Worm (Caenorhabditis elegans): ENCODE data around the gene mec-14.
A peak's percentile ranks its signal among the peaks of the same experiment; 100 is the strongest.

DNA sequence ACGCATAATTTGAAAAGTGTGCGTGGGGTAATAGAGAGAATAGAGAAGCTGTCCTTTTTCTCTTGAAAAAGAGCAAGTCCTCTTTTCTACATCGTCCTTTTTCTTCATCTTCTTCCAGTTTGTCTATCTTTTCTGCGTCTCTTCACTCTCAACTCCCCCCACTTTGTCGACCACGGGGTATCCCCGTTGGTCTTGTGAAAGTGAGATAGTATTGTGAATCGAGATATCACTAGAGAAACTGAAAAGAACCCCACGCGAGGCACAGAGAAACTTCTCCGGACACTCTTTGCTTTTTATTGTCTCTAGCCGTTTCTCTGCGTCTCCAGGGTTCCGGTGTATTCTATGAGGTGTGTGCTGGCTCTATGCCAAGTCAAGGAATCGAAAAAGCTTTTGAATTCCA is 37.2 kb downstream of the mec-14 start:
- TF ChIP-seq ama-1 (optimal IDR thresholded peaks at IDR 0.05), result peak; percentile 90
- TF ChIP-seq sdz-12 (GFP tag; optimal IDR thresholded peaks at IDR 0.05), result no peak
- TF ChIP-seq aha-1 (tag), result peak; percentile 93
- TF ChIP-seq attf-4 (tag; optimal IDR thresholded peaks at IDR 0.05), result no peak
- TF ChIP-seq lin-13 (GFP tag; optimal IDR thresholded peaks at IDR 0.05), result no peak
- peak; percentile 93 for TF ChIP-seq nhr-48 (tag; optimal IDR thresholded peaks at IDR 0.05)
- no peak for TF ChIP-seq ceh-62 (tag; optimal IDR thresholded peaks at IDR 0.05)
- peak; percentile 83 for TF ChIP-seq nhr-25 (tag; optimal IDR thresholded peaks at IDR 0.05; ENCODE audit: borderline replicate concordance, insufficient read depth)
- TF ChIP-seq F44E2.7 (GFP tag; IDR thresholded peaks at IDR 0.05), result no peak
- TF ChIP-seq snpc-1.2 (GFP tag; IDR thresholded peaks at IDR 0.05), result no peak
- peak; percentile 54 for TF ChIP-seq nhr-76 (tag; optimal IDR thresholded peaks at IDR 0.05)
- peak; percentile 39 for TF ChIP-seq pqm-1 (tag; optimal IDR thresholded peaks at IDR 0.05)

All from whole organism, L4 larva.